Fruit fly (Drosophila melanogaster): ENCODE measurements around the gene CG13308.

DNA sequence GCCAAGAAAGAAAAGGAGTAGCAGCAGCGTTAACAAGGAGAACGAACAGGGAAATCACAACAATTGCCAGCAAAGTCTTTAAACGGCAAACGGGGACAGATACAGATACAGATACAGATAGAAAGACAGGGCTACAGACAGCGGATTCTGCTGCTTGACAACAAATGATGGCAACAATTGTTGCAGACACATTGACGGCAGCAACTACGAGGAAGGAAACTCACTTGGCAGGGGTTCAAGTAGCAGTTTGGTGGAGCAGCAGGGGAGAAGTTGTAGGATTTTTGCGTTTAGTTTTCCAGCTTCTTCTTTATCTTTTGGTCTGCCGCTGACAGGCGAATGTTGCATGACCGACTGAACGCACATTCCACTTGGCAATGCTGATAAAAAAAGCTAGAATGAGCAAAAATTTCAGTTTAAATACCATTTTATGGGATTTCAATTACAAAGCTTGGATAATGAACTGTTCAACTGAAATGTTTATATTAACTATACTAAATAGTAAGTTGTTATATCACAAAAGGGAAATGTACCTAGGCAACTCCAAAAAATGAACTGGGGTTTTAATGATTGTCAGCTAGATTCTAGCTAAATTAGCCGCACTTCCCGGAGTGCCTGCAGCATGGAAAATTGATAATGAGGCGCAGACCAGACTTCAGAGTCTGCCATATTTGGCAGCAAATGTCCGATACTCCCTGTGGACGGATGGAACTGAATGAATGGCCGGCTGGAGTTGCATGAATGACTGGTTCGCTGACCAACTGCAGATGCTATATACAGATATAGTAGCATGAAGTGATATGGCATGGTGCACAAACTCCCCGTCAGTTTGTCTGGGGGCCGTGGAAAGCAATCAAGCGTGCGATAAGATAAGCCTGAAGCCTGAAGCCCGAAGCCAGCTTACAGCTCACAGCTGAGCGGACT lies 42.7 kb downstream of the CG13308 start:
- TF ChIP-seq Myc (optimal IDR thresholded peaks at IDR 0.05) (no peak), Sin3A (optimal IDR thresholded peaks at IDR 0.05) (no peak)

Measured in Kc167 (cell line).